Worm (Caenorhabditis elegans) whole organism, L4 larva: ENCODE measurements around the gene ama-1.

Experiments
- F26F4.8 ChIP-seq: fragments of 200-800 bp; sonication (Bioruptor generic); conservative IDR thresholded peaks from 2 replicates; pipeline ENCODE4 v1.3.6; 2022; ENCODE audit warnings: missing genetic modification characterization, missing compliant biosample characterization
- F44E2.7 ChIP-seq: fragments of 200-800 bp; sonication (Bioruptor generic); IDR thresholded peaks from 2 replicates; pipeline ENCODE4 v2.1.2; 2022; ENCODE audit warnings: missing genetic modification characterization, missing compliant biosample characterization
- aha-1 ChIP-seq: fragments of 150-350 bp; peaks from one replicate; lab custom pipeline; 2014; ENCODE audit warnings: missing biosample characterization, missing genetic modification characterization
- aly-2 ChIP-seq: sonication (generic microtip); optimal IDR thresholded peaks from 2 replicates; lab custom pipeline; 2018; ENCODE audit warnings: missing biosample characterization, missing genetic modification characterization
- arid-1 ChIP-seq: fragments of 200-800 bp; sonication (Bioruptor generic); conservative IDR thresholded peaks from 2 replicates; pipeline ENCODE4 v1.3.6; 2022; ENCODE audit warnings: missing genetic modification reagents, missing genetic modification characterization, missing compliant biosample characterization
- attf-4 ChIP-seq: sonication (generic microtip); optimal IDR thresholded peaks from 3 replicates; lab custom pipeline; 2017; ENCODE audit warnings: missing biosample characterization, missing genetic modification characterization
- ceh-62 ChIP-seq: sonication (generic microtip); optimal IDR thresholded peaks from 2 replicates; lab custom pipeline; 2017; ENCODE audit warnings: missing biosample characterization, missing genetic modification characterization
- ceh-82 ChIP-seq: sonication (generic microtip); optimal IDR thresholded peaks from 2 replicates; lab custom pipeline; 2017; ENCODE audit warnings: missing biosample characterization, missing genetic modification characterization
- cey-2 ChIP-seq: sonication (generic microtip); optimal IDR thresholded peaks from 3 replicates; lab custom pipeline; 2017; ENCODE audit warnings: missing genetic modification characterization, mild to moderate bottlenecking, missing compliant biosample characterization, antibody characterized with exemption, borderline replicate concordance; ENCODE audit not compliant: insufficient read depth
- daf-8 ChIP-seq: fragments of 200-800 bp; sonication (Bioruptor generic); IDR thresholded peaks from 2 replicates; pipeline ENCODE4 v1.3.6; 2022; ENCODE audit warnings: missing genetic modification characterization, missing compliant biosample characterization
- dmd-6 ChIP-seq: fragments of 200-800 bp; sonication (Bioruptor generic); IDR thresholded peaks from 2 replicates; pipeline ENCODE4 v1.3.6; 2022; ENCODE audit warnings: missing genetic modification reagents, missing genetic modification characterization, missing compliant biosample characterization
- hlh-11 ChIP-seq: fragments of 200-800 bp; sonication (Bioruptor generic); optimal IDR thresholded peaks from 2 replicates; lab custom pipeline; 2018; ENCODE audit warnings: mild to moderate bottlenecking, missing genetic modification characterization, missing compliant biosample characterization
- jun-1 ChIP-seq: fragments of 150-350 bp; optimal IDR thresholded peaks from 2 replicates; lab custom pipeline; 2014; ENCODE audit warnings: missing biosample characterization, missing genetic modification reagents, missing genetic modification characterization
- lin-1 ChIP-seq: fragments of 200-800 bp; sonication (Bioruptor generic); IDR thresholded peaks from 2 replicates; pipeline ENCODE4 v1.3.6; 2022; ENCODE audit warnings: missing genetic modification reagents, missing genetic modification characterization, missing compliant biosample characterization
- lin-29 ChIP-seq: fragments of 200-800 bp; sonication (Bioruptor generic); IDR thresholded peaks from 2 replicates; pipeline ENCODE4 v1.3.6; 2022; ENCODE audit warnings: missing genetic modification reagents, missing genetic modification characterization, missing compliant biosample characterization
- lin-38 ChIP-seq: fragments of 200-800 bp; sonication (Bioruptor generic); IDR thresholded peaks from 2 replicates; pipeline ENCODE4 v1.3.6; 2022; ENCODE audit warnings: missing genetic modification reagents, missing genetic modification characterization, missing compliant biosample characterization
- lin-39 ChIP-seq: fragments of 150-350 bp; optimal IDR thresholded peaks from 2 replicates; lab custom pipeline; 2014; ENCODE audit warnings: missing biosample characterization, missing genetic modification reagents, missing genetic modification characterization
- madf-9 ChIP-seq: fragments of 200-800 bp; sonication (Bioruptor generic); conservative IDR thresholded peaks from 2 replicates; pipeline ENCODE4 v1.3.6; 2022; ENCODE audit warnings: missing genetic modification reagents, missing genetic modification characterization, missing compliant biosample characterization
- mep-1 ChIP-seq: fragments of 150-350 bp; sonication (generic microtip); optimal IDR thresholded peaks from 3 replicates; lab custom pipeline; 2014; ENCODE audit warnings: missing biosample characterization, missing genetic modification characterization
- nhr-11 ChIP-seq: fragments of 150-350 bp; optimal IDR thresholded peaks from 2 replicates; lab custom pipeline; 2014; ENCODE audit warnings: missing biosample characterization, missing genetic modification characterization
- nhr-28 ChIP-seq: fragments of 150-350 bp; optimal IDR thresholded peaks from 2 replicates; lab custom pipeline; 2014; ENCODE audit warnings: missing biosample characterization, missing genetic modification characterization
- nhr-76 ChIP-seq: fragments of 150-350 bp; optimal IDR thresholded peaks from 2 replicates; lab custom pipeline; 2014; ENCODE audit warnings: missing biosample characterization, missing genetic modification characterization
- pha-4 ChIP-seq, 2 experiments: fragments of 150-350 bp in 1 of 2; fragments of 200-800 bp in 1 of 2; sonication (Bioruptor generic) in 1 of 2; IDR thresholded peaks in 1 of 2; optimal IDR thresholded peaks in 1 of 2; 2 replicates each; pipeline versions ENCODE4 v1.3.6 to Lab custom; 2014 to 2022; ENCODE audit warnings: missing genetic modification characterization in 2 of 2, missing genetic modification reagents in 2 of 2, missing biosample characterization in 1 of 2, missing compliant biosample characterization in 1 of 2
- php-3 ChIP-seq: fragments of 200-800 bp; sonication (Bioruptor generic); IDR thresholded peaks from 2 replicates; pipeline ENCODE4 v1.3.6; 2022; ENCODE audit warnings: missing genetic modification reagents, missing genetic modification characterization, missing compliant biosample characterization
- pqm-1 ChIP-seq: sonication (generic microtip); optimal IDR thresholded peaks from 2 replicates; lab custom pipeline; 2017; ENCODE audit warnings: missing biosample characterization, missing genetic modification characterization
- set-16 ChIP-seq: fragments of 200-800 bp; sonication (Bioruptor generic); IDR thresholded peaks from 2 replicates; pipeline ENCODE4 v1.3.6; 2022; ENCODE audit warnings: missing genetic modification reagents, missing genetic modification characterization, missing compliant biosample characterization
- snpc-1.2 ChIP-seq: fragments of 200-800 bp; sonication (Bioruptor generic); IDR thresholded peaks from 2 replicates; pipeline ENCODE4 v1.3.6; 2022; ENCODE audit warnings: missing genetic modification reagents, missing genetic modification characterization, missing compliant biosample characterization
- snpc-4 ChIP-seq: fragments of 150-350 bp; optimal IDR thresholded peaks from 2 replicates; lab custom pipeline; 2014; ENCODE audit warnings: missing biosample characterization, missing genetic modification characterization
- tra-1 ChIP-seq: fragments of 200-800 bp; sonication (Bioruptor generic); IDR thresholded peaks from 2 replicates; pipeline ENCODE4 v1.3.6; 2022; ENCODE audit warnings: missing genetic modification reagents, missing genetic modification characterization, missing compliant biosample characterization
- unc-130 ChIP-seq: sonication (generic microtip); optimal IDR thresholded peaks from 2 replicates; lab custom pipeline; 2016; ENCODE audit warnings: missing genetic modification reagents, missing genetic modification characterization, missing compliant biosample characterization
- unc-39 ChIP-seq: sonication (generic microtip); optimal IDR thresholded peaks from 2 replicates; lab custom pipeline; 2017; ENCODE audit warnings: missing biosample characterization, missing genetic modification characterization
- unc-62 ChIP-seq, 3 experiments: fragments of 150-350 bp in 1 of 3; sonication (generic microtip); optimal IDR thresholded peaks in 2 of 3; peaks in 1 of 3; 1 replicate in 1 of 3; 2 replicates in 2 of 3; lab custom pipeline; 2014 to 2017; ENCODE audit warnings: missing biosample characterization in 3 of 3, missing genetic modification characterization in 3 of 3, missing genetic modification reagents in 3 of 3, missing genotype in 1 of 3
- zfp-2 ChIP-seq: sonication (generic microtip); optimal IDR thresholded peaks from 2 replicates; lab custom pipeline; 2016; ENCODE audit warnings: mild to moderate bottlenecking, missing genetic modification characterization, missing compliant biosample characterization
- zip-2 ChIP-seq: fragments of 150-350 bp; optimal IDR thresholded peaks from 2 replicates; lab custom pipeline; 2014; ENCODE audit warnings: missing biosample characterization, missing genetic modification characterization

Gene ama-1

DNA sequence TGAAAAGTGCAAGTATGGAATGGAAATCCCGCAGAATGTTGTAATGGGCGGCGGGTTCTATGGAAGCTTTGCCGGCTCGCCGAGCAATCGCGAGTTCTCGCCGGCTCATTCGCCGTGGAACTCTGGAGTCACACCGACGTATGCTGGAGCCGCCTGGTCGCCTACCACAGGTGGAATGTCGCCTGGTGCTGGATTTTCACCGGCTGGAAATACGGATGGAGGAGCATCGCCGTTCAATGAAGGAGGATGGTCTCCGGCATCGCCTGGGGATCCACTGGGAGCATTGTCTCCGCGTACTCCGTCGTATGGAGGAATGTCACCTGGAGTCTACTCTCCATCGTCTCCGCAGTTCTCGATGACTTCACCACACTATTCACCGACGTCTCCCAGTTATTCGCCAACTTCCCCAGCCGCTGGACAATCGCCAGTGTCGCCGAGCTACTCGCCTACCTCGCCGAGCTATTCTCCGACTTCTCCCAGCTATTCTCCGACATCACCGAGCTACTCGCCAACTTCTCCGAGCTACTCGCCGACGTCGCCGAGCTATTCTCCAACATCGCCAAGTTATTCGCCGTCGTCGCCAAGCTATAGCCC is 7.2 kb downstream of the ama-1 start:
- no peak for TF ChIP-seq F44E2.7
- no peak for TF ChIP-seq nhr-76 (tag; lab: Kevin White, UChicago)
- peak; percentile 77 for TF ChIP-seq set-16 (GFP tag; lab: Robert Waterston, UW)
- TF ChIP-seq pha-4 (GFP tag; IDR thresholded peaks at IDR 0.05; lab: Robert Waterston, UW) = no peak
- TF ChIP-seq pha-4 (tag; optimal IDR thresholded peaks at IDR 0.05; lab: Kevin White, UChicago) = no peak
- no peak for TF ChIP-seq tra-1
- no peak for TF ChIP-seq daf-8 (GFP tag; lab: Robert Waterston, UW)
- no peak for TF ChIP-seq arid-1 (GFP tag; lab: Robert Waterston, UW)
- TF ChIP-seq aha-1 (tag; lab: Kevin White, UChicago) = no peak
- TF ChIP-seq lin-29 (GFP tag; lab: Robert Waterston, UW) = no peak

DNA sequence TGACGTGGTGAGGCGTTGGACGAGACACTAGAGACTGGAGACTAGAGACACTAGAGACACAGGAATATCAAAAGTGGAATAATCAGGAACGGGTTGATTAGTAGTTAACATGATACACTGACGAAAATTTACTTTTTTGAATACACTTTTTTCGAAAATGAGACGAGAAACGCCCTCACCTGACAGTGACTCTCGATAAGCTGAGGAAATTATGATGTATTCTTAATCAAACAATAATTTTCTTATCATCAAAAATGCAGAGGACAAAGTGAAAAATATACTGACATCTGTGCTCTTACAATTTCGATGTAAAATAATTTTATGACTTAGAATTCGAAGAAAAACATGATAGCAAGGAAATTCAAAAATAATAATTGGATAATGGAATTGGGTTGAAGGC is 11.6 kb downstream of the ama-1 start:
- TF ChIP-seq hlh-11 = peak; percentile 19
- TF ChIP-seq pqm-1 (tag; lab: Kevin White, UChicago) = peak; percentile 74
- TF ChIP-seq F44E2.7 = no peak
- peak in 1 of 2 experiments; percentile 70 for TF ChIP-seq unc-62 (GFP tag; optimal IDR thresholded peaks at IDR 0.05 in 1 of 2; lab: Kevin White, UChicago)
- no peak for TF ChIP-seq unc-62 (tag; optimal IDR thresholded peaks at IDR 0.05; lab: Kevin White, UChicago)
- TF ChIP-seq dmd-6 = peak; percentile 58
- TF ChIP-seq nhr-28 (tag; lab: Kevin White, UChicago) = peak; percentile 45
- no peak for TF ChIP-seq snpc-1.2 (GFP tag; lab: Robert Waterston, UW)

DNA sequence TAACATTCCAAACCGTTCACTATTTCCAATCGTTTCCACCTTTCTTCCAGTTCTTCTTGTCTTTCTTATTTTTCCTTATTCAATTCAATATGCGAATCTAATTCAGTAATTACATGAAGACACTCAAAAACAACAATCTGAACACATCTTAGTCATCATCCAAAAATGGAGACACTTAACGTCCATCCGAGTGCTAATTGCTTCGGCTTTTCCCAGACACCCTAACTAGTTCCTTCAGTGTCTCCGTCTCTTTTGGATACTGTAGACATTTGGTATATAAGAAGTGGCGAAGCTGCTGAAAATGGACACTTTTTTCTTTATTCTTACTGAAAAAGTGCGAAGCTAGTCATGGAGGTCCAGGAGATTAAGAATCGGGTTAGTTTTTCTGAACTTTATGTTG is 15.1 kb downstream of the ama-1 start, which contains the start of gene col-33:
col-33 (plus strand) TSS at position 301 of the 400 bp plus-strand sequence.
- TF ChIP-seq ceh-82 (tag; lab: Kevin White, UChicago) = no peak

DNA sequence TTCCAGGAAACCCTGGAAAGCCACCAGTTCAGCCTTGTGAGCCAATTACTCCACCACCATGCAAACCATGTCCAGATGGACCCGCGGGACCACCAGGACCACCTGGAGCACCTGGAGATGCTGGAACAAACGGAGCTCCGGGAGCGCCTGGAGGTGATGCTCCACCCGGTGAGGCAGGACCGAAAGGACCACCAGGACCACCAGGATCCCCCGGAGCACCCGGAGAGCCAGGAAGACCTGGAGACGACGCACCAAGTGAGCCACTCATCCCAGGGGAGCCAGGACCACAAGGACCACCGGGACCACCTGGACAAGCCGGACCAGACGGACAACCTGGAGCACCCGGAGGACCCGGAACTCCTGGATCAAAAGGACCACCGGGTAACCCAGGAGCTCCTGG is 16.8 kb downstream of the ama-1 start:
- no peak for TF ChIP-seq madf-9 (GFP tag; lab: Robert Waterston, UW)
- no peak for TF ChIP-seq cey-2
- TF ChIP-seq mep-1 (tag; lab: Kevin White, UChicago) = no peak
- no peak for TF ChIP-seq F26F4.8
- peak; percentile 55; the same call in 1 of the 2 replicates for TF ChIP-seq pha-4 (GFP tag; IDR thresholded peaks at IDR 0.05; lab: Robert Waterston, UW)
- TF ChIP-seq pha-4 (tag; optimal IDR thresholded peaks at IDR 0.05; lab: Kevin White, UChicago) = no peak
- no peak for TF ChIP-seq nhr-11
- no peak for TF ChIP-seq lin-39 (tag; lab: Kevin White, UChicago)
- 0 out of 2 replicates have a peak, but pooled peaks have one; percentile 24 for TF ChIP-seq php-3 (GFP tag; lab: Robert Waterston, UW)
- no peak for TF ChIP-seq unc-130 (GFP tag; lab: Kevin White, UChicago)
- TF ChIP-seq set-16 (GFP tag; lab: Robert Waterston, UW) = peak; percentile 98
- no peak for TF ChIP-seq lin-1 (GFP tag; lab: Robert Waterston, UW)
- no peak for TF ChIP-seq ceh-62
- TF ChIP-seq aly-2 (tag; lab: Kevin White, UChicago) = no peak
- no peak for TF ChIP-seq unc-39 (tag; lab: Kevin White, UChicago)

DNA sequence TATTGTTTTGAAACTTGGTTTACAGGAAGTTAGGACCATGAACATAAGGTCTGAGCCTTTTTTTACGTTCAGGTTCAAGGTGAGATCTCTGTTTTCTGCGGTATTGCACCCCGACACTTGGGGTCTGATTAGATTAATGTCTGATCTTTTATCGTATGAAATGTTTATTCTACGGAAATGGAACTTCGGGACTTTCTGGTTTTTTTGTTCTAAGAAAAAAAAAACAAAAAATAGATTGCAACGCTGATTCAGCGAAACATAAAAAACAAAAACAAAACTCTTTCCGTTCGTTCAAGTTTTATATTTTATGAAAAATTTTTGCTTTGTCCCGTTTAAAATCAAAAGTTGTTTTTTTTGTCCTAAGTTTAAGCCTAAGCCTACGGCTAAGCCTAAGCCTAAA is 17.4 kb downstream of the ama-1 start, which contains the start of gene F36A4.5:
F36A4.5 (plus strand) TSS at position 301 of the 400 bp plus-strand sequence.
- TF ChIP-seq lin-38 = no peak
- no peak for TF ChIP-seq zfp-2 (tag; lab: Kevin White, UChicago)
- no peak for TF ChIP-seq snpc-4
- TF ChIP-seq attf-4 = no peak
- no peak for TF ChIP-seq zip-2 (tag; lab: Kevin White, UChicago)
- TF ChIP-seq nhr-11 = no peak
- TF ChIP-seq jun-1 (tag; lab: Kevin White, UChicago) = no peak
- no peak for TF ChIP-seq snpc-1.2 (GFP tag; lab: Robert Waterston, UW)
